Fruit fly (Drosophila melanogaster): Measurements from ENCODE around the gene CG11349.
A peak's percentile ranks its signal among the peaks of the same experiment; 100 is the strongest.

CG11349 gene

dm6 chr3L:4431111-4431730 is 41.6 kb upstream of the CG11349 start (continued):
- no peak for TF ChIP-seq NK7.1 (GFP tag; optimal IDR thresholded peaks at IDR 0.05)
- TF ChIP-seq CG12942 (GFP tag; optimal IDR thresholded peaks at IDR 0.05) = no peak
- no peak for TF ChIP-seq Asciz (GFP tag; optimal IDR thresholded peaks at IDR 0.05)
- TF ChIP-seq NC2α (GFP tag; optimal IDR thresholded peaks at IDR 0.05) = no peak
- TF ChIP-seq zen (tag; optimal IDR thresholded peaks at IDR 0.05) = no peak
- no peak for TF ChIP-seq Bgb (GFP tag; IDR thresholded peaks at IDR 0.05; ENCODE audit: partially characterized antibody)
- TF ChIP-seq Hr3 (GFP tag; optimal IDR thresholded peaks at IDR 0.05) = no peak
- TF ChIP-seq Rfx (GFP tag; IDR thresholded peaks at IDR 0.05) = no peak
- TF ChIP-seq kni (GFP tag; optimal IDR thresholded peaks at IDR 0.05) = peak; percentile 50
- TF ChIP-seq zen2 (GFP tag; IDR thresholded peaks at IDR 0.05; ENCODE audit: partially characterized antibody) = no peak
- peak; percentile 58 for TF ChIP-seq cg (GFP tag; optimal IDR thresholded peaks at IDR 0.05)
- no peak for TF ChIP-seq run (tag; optimal IDR thresholded peaks at IDR 0.05)
- TF ChIP-seq CG5953 (GFP tag; IDR thresholded peaks at IDR 0.05) = no peak
- TF ChIP-seq dimm (GFP tag; IDR thresholded peaks at IDR 0.05) = no peak
- 0 out of 2 replicates have a peak, but pooled peaks have one; percentile 7 for TF ChIP-seq CG32532 (GFP tag; IDR thresholded peaks at IDR 0.05)
- no peak for TF ChIP-seq salm (tag; optimal IDR thresholded peaks at IDR 0.05)
- TF ChIP-seq chinmo (GFP tag; IDR thresholded peaks at IDR 0.05; ENCODE audit: partially characterized antibody) = 0 out of 4 replicates have a peak, but pooled peaks have one; percentile 12
- TF ChIP-seq CG14965 (GFP tag; optimal IDR thresholded peaks at IDR 0.05; ENCODE audit: borderline replicate concordance) = no peak
- no peak for TF ChIP-seq Lim3 (GFP tag; IDR thresholded peaks at IDR 0.05)
- TF ChIP-seq exex (tag; optimal IDR thresholded peaks at IDR 0.05) = no peak
- TF ChIP-seq CG10979 (tag; optimal IDR thresholded peaks at IDR 0.05) = no peak
- TF ChIP-seq tll (GFP tag; optimal IDR thresholded peaks at IDR 0.05) = no peak
- no peak for TF ChIP-seq CG10366 (GFP tag; IDR thresholded peaks at IDR 0.05)
- TF ChIP-seq CG9437 (GFP tag; optimal IDR thresholded peaks at IDR 0.05) = no peak
- no peak for TF ChIP-seq CG2678 (tag; optimal IDR thresholded peaks at IDR 0.05)
- 0 out of 2 replicates have a peak, but pooled peaks have one; percentile 38 for TF ChIP-seq cas (GFP tag; IDR thresholded peaks at IDR 0.05)

dm6 chr3L:4436421-4436820 is 36.4 kb upstream of the CG11349 start, which contains the start of gene CG15021:
Gene CG15021, plus strand, starts transcription at chr3L:4436721.
- TF ChIP-seq Sox100B (GFP tag; optimal IDR thresholded peaks at IDR 0.05) (no peak), Eip74EF (GFP tag; optimal IDR thresholded peaks at IDR 0.05) (no peak), nmo (GFP tag; optimal IDR thresholded peaks at IDR 0.05) (no peak), sc (optimal IDR thresholded peaks at IDR 0.05) (no peak), sc (GFP tag; optimal IDR thresholded peaks at IDR 0.05) (no peak), CG11247 (GFP tag; IDR thresholded peaks at IDR 0.05) (no peak), sd (tag; optimal IDR thresholded peaks at IDR 0.05) (peak; percentile 12), CG34224 (GFP tag; IDR thresholded peaks at IDR 0.05; ENCODE audit: partially characterized antibody) (0 out of 3 replicates have a peak, but pooled peaks have one; percentile 22), CG2202 (tag; optimal IDR thresholded peaks at IDR 0.05) (no peak), az2 (GFP tag; optimal IDR thresholded peaks at IDR 0.05) (no peak), Sin3A (optimal IDR thresholded peaks at IDR 0.05) (no peak), CG13624 (GFP tag; optimal IDR thresholded peaks at IDR 0.05) (no peak), CG4360 (GFP tag; IDR thresholded peaks at IDR 0.05) (no peak), Deaf1 (tag; optimal IDR thresholded peaks at IDR 0.05) (peak; percentile 57), HLHmδ (GFP tag; optimal IDR thresholded peaks at IDR 0.05) (no peak), CG10274 (GFP tag; optimal IDR thresholded peaks at IDR 0.05) (no peak)
